Fruit fly (Drosophila melanogaster): ENCODE results near the gene CG42233.
A peak's percentile ranks its signal among the peaks of the same experiment; 100 is the strongest.

Gene CG42233

DNA sequence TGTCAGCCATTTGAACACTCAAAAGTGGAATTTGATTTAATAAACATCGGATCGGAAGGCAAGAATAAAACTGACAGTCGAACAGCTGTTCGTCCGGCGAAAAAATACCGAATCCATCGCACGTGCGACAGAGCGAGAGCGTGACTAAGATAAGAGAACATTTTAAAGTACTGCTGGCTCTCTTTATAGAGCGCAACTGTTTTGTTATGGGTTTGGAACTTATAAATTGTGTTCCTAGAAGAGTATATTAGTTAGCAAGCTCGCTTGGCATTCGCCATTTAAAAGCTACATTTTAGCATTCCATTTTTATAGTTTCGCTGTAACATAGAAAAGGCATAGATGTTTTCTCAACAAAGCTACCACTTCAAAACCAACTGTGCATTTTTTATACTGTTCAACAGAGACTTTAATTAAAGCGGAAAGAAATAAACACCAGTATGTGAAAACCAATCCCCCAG lies 5.0 kb upstream of the CG42233 start, which contains the start of gene Rift (continued):
- no peak for TF ChIP-seq Max (GFP tag; optimal IDR thresholded peaks at IDR 0.05)
- no peak for TF ChIP-seq crc (GFP tag; optimal IDR thresholded peaks at IDR 0.05)
- TF ChIP-seq klu (GFP tag; IDR thresholded peaks at IDR 0.05): no peak
- TF ChIP-seq CG2678 (tag; optimal IDR thresholded peaks at IDR 0.05): no peak
- no peak for TF ChIP-seq Hr3 (GFP tag; optimal IDR thresholded peaks at IDR 0.05)
- TF ChIP-seq lmd (GFP tag; IDR thresholded peaks at IDR 0.05): peak; percentile 36; the same call in 1 of the 2 replicates
- peak; percentile 19 for TF ChIP-seq lilli (GFP tag; optimal IDR thresholded peaks at IDR 0.05)
- no peak for TF ChIP-seq CG9876 (GFP tag; optimal IDR thresholded peaks at IDR 0.05)
- TF ChIP-seq Tbp (GFP tag; optimal IDR thresholded peaks at IDR 0.05): no peak
- no peak for TF ChIP-seq CG4820 (GFP tag; optimal IDR thresholded peaks at IDR 0.05)
- TF ChIP-seq cad (GFP tag; optimal IDR thresholded peaks at IDR 0.05): no peak
- TF ChIP-seq CG17912 (GFP tag; optimal IDR thresholded peaks at IDR 0.05): no peak
- TF ChIP-seq bbx (GFP tag; IDR thresholded peaks at IDR 0.05; ENCODE audit: partially characterized antibody): no peak
- TF ChIP-seq p53 (GFP tag; optimal IDR thresholded peaks at IDR 0.05): no peak
- TF ChIP-seq Fer1 (GFP tag; optimal IDR thresholded peaks at IDR 0.05): peak; percentile 64
- no peak for TF ChIP-seq CG6654 (GFP tag; optimal IDR thresholded peaks at IDR 0.05)
- no peak for TF ChIP-seq fd102C (GFP tag; optimal IDR thresholded peaks at IDR 0.05)
- TF ChIP-seq CG6272 (GFP tag; IDR thresholded peaks at IDR 0.05): no peak
- no peak for TF ChIP-seq zen2 (GFP tag; IDR thresholded peaks at IDR 0.05; ENCODE audit: partially characterized antibody)
- TF ChIP-seq run (tag; optimal IDR thresholded peaks at IDR 0.05): no peak
- TF ChIP-seq CG34376 (GFP tag; optimal IDR thresholded peaks at IDR 0.05): no peak
- no peak for TF ChIP-seq jing (GFP tag; optimal IDR thresholded peaks at IDR 0.05)
- no peak for TF ChIP-seq sim (GFP tag; IDR thresholded peaks at IDR 0.05)
- no peak for TF ChIP-seq CG17612 (GFP tag; IDR thresholded peaks at IDR 0.05)
- TF ChIP-seq Kr (GFP tag; optimal IDR thresholded peaks at IDR 0.05): no peak
- TF ChIP-seq CG43689 (GFP tag; IDR thresholded peaks at IDR 0.05): no peak
- TF ChIP-seq CG30020 (tag; optimal IDR thresholded peaks at IDR 0.05): no peak
- peak; percentile 45 for TF ChIP-seq CG3281 (GFP tag; optimal IDR thresholded peaks at IDR 0.05)
- no peak for TF ChIP-seq CG16813 (GFP tag; IDR thresholded peaks at IDR 0.05; ENCODE audit: partially characterized antibody)
- peak; percentile 43; the same call in 1 of the 3 replicates for TF ChIP-seq tgo (GFP tag; IDR thresholded peaks at IDR 0.05)
- no peak for TF ChIP-seq CG7372 (GFP tag; IDR thresholded peaks at IDR 0.05)
- TF ChIP-seq grn (GFP tag; optimal IDR thresholded peaks at IDR 0.05): no peak
- peak; percentile 53; the same call in 1 of the 2 replicates for TF ChIP-seq Xrp1 (GFP tag; IDR thresholded peaks at IDR 0.05)
- peak; percentile 96 for TF ChIP-seq CG3163 (GFP tag; optimal IDR thresholded peaks at IDR 0.05)
- peak; percentile 76 for TF ChIP-seq Rfx (GFP tag; IDR thresholded peaks at IDR 0.05)
- TF ChIP-seq CrebB (tag; optimal IDR thresholded peaks at IDR 0.05): no peak
- TF ChIP-seq CG12769 (tag; optimal IDR thresholded peaks at IDR 0.05): peak; percentile 61
- no peak for TF ChIP-seq CG11398 (GFP tag; optimal IDR thresholded peaks at IDR 0.05)
- no peak for TF ChIP-seq fu2 (GFP tag; optimal IDR thresholded peaks at IDR 0.05)
- TF ChIP-seq az2 (GFP tag; optimal IDR thresholded peaks at IDR 0.05): no peak
- TF ChIP-seq Dref (GFP tag; IDR thresholded peaks at IDR 0.05): no peak
- TF ChIP-seq CoRest (tag; optimal IDR thresholded peaks at IDR 0.05): no peak
- TF ChIP-seq schlank (tag; optimal IDR thresholded peaks at IDR 0.05): no peak
- TF ChIP-seq CG7963 (GFP tag; IDR thresholded peaks at IDR 0.05; ENCODE audit: partially characterized antibody): no peak
- no peak for TF ChIP-seq CG10147 (GFP tag; optimal IDR thresholded peaks at IDR 0.05)
- peak; percentile 48 for TF ChIP-seq CG8924 (tag; optimal IDR thresholded peaks at IDR 0.05)
- no peak for TF ChIP-seq tup (GFP tag; optimal IDR thresholded peaks at IDR 0.05)
- no peak for TF ChIP-seq D (optimal IDR thresholded peaks at IDR 0.05)
- TF ChIP-seq D (GFP tag; optimal IDR thresholded peaks at IDR 0.05): no peak
- no peak for TF ChIP-seq salm (tag; optimal IDR thresholded peaks at IDR 0.05)
- no peak for TF ChIP-seq CG14965 (GFP tag; optimal IDR thresholded peaks at IDR 0.05; ENCODE audit: borderline replicate concordance)
- TF ChIP-seq Dip3 (GFP tag; optimal IDR thresholded peaks at IDR 0.05): no peak

Measured in whole organism, embryonic.